Worm (Caenorhabditis elegans): Measurements from ENCODE around the gene R10E4.1.

DNA sequence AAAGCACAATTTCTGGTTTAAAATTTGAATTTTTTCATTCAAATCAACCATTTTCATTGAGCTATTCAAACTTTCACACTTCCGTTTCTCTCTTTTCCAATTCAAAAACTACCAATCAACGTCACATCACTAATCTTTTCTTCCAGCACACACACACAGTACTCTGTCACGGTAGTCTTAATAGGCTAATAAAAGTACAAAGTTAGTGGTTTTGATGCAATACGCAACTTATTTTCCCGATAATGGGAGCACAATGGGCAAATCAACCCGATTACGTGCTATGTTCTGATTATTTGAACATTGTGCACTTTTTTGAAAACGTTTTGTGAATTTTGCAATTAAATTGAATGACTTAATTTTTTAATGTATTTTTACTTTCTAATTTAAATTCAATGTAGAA is 42.2 kb upstream of the R10E4.1 start:
- TF ChIP-seq dao-5 (tag; optimal IDR thresholded peaks at IDR 0.05), result no peak
- TF ChIP-seq him-1 (tag; optimal IDR thresholded peaks at IDR 0.05), result no peak
